Fruit fly (Drosophila melanogaster) whole organism, embryonic: ENCODE data around the gene CG8097.
A peak's percentile ranks its signal among the peaks of the same experiment; 100 is the strongest.

Experiments
- Atf6 ChIP-seq: fragments of 200-800 bp; sonication (Bioruptor generic); IDR thresholded peaks from 2 replicates; pipeline ENCODE4 v1.3.6; 2022; ENCODE audit warnings: missing biosample characterization, missing genetic modification characterization
- Awh ChIP-seq: fragments of 200-800 bp; sonication (Bioruptor generic); IDR thresholded peaks from 2 replicates; pipeline ENCODE4, ENCODE4 v1.3.6; 2022; ENCODE audit warnings: missing biosample characterization, missing genetic modification characterization
- Bgb ChIP-seq: fragments of 200-800 bp; sonication (Bioruptor generic); IDR thresholded peaks from 2 replicates; pipeline ENCODE4 v1.3.6; 2022; ENCODE audit warnings: missing biosample characterization, missing genetic modification characterization; ENCODE audit not compliant: partially characterized antibody
- CG1024 ChIP-seq: fragments of 200-800 bp; sonication (Bioruptor generic); IDR thresholded peaks from 2 replicates; pipeline ENCODE4 v1.3.6; 2022; ENCODE audit warnings: missing biosample characterization, missing genetic modification characterization
- CG10431 ChIP-seq: fragments of 200-800 bp; sonication (Bioruptor generic); optimal IDR thresholded peaks from 3 replicates; lab custom pipeline; 2018; ENCODE audit warnings: missing biosample characterization, mild to moderate bottlenecking, missing genetic modification characterization
- CG10543 ChIP-seq: fragments of 200-800 bp; sonication (Bioruptor generic); optimal IDR thresholded peaks from 3 replicates; lab custom pipeline; 2017; ENCODE audit warnings: missing biosample characterization, mild to moderate bottlenecking, missing genetic modification characterization, moderate library complexity
- CG12155 ChIP-seq: fragments of 200-800 bp; sonication (Bioruptor generic); optimal IDR thresholded peaks from 3 replicates; lab custom pipeline; 2016; ENCODE audit warnings: missing biosample characterization, missing genetic modification characterization
- CG12219 ChIP-seq: fragments of 200-800 bp; sonication (Bioruptor generic); optimal IDR thresholded peaks from 3 replicates; lab custom pipeline; 2018; ENCODE audit warnings: missing biosample characterization, mild to moderate bottlenecking, missing genetic modification characterization
- CG14050 ChIP-seq: fragments of 200-800 bp; sonication (Bioruptor generic); IDR thresholded peaks from 3 replicates; pipeline ENCODE4 v1.3.6; 2022; ENCODE audit warnings: missing biosample characterization, missing genetic modification characterization
- CG17568 ChIP-seq: fragments of 200-800 bp; sonication (Bioruptor generic); optimal IDR thresholded peaks from 2 replicates; lab custom pipeline; 2018; ENCODE audit warnings: missing biosample characterization, mild to moderate bottlenecking, missing genetic modification characterization, moderate library complexity
- CG3163 ChIP-seq: fragments of 200-800 bp; sonication (Bioruptor generic); optimal IDR thresholded peaks from 3 replicates; lab custom pipeline; 2016; ENCODE audit warnings: missing biosample characterization, missing genetic modification characterization
- CG4820 ChIP-seq: fragments of 200-800 bp; sonication (Bioruptor generic); optimal IDR thresholded peaks from 3 replicates; lab custom pipeline; 2016; ENCODE audit warnings: missing biosample characterization, missing genetic modification characterization
- CG5953 ChIP-seq: fragments of 200-800 bp; sonication (Bioruptor generic); IDR thresholded peaks from 2 replicates; pipeline ENCODE4 v1.3.6; 2022; ENCODE audit warnings: missing biosample characterization, missing genetic modification characterization
- CG6689 ChIP-seq: fragments of 200-800 bp; sonication (Bioruptor generic); IDR thresholded peaks from 2 replicates; pipeline ENCODE4 v1.3.6; 2022; ENCODE audit warnings: missing biosample characterization, missing genetic modification characterization
- CG9727 ChIP-seq: fragments of 200-800 bp; sonication (Bioruptor generic); optimal IDR thresholded peaks from 3 replicates; lab custom pipeline; 2017; ENCODE audit warnings: missing biosample characterization, mild to moderate bottlenecking, missing genetic modification characterization
- CoRest ChIP-seq: fragments of 200-800 bp; sonication (Bioruptor generic); optimal IDR thresholded peaks from 3 replicates; lab custom pipeline; 2018; ENCODE audit warnings: missing biosample characterization, mild to moderate bottlenecking, missing genetic modification characterization, moderate library complexity
- Doc2 ChIP-seq: fragments of 200-800 bp; sonication (Bioruptor generic); IDR thresholded peaks from 2 replicates; pipeline ENCODE4 v1.3.6; 2022; ENCODE audit warnings: missing biosample characterization, missing genetic modification characterization
- Dref ChIP-seq: fragments of 200-800 bp; sonication (Bioruptor generic); IDR thresholded peaks from 2 replicates; pipeline ENCODE4 v1.3.6; 2022; ENCODE audit warnings: missing biosample characterization, missing genetic modification characterization
- Hey ChIP-seq: fragments of 200-800 bp; sonication (Bioruptor generic); optimal IDR thresholded peaks from 3 replicates; lab custom pipeline; 2018; ENCODE audit warnings: missing biosample characterization, mild to moderate bottlenecking, missing genetic modification characterization
- Hmr ChIP-seq: fragments of 200-800 bp; sonication (Bioruptor generic); optimal IDR thresholded peaks from 3 replicates; lab custom pipeline; 2017; ENCODE audit warnings: mild to moderate bottlenecking, missing biosample characterization, missing genetic modification reagents, missing genetic modification characterization
- Nf-YA ChIP-seq: fragments of 200-800 bp; sonication (Bioruptor generic); IDR thresholded peaks from 2 replicates; pipeline ENCODE4 v1.3.6; 2022; ENCODE audit warnings: missing biosample characterization, missing genetic modification characterization
- Nf-YC ChIP-seq: fragments of 200-800 bp; optimal IDR thresholded peaks from 3 replicates; lab custom pipeline; 2019; ENCODE audit warnings: missing biosample characterization, mild to moderate bottlenecking, missing genetic modification characterization, moderate library complexity
- Scr ChIP-seq: fragments of 200-800 bp; sonication (Bioruptor generic); IDR thresholded peaks from 2 replicates; pipeline ENCODE4 v1.3.6; 2022; ENCODE audit warnings: missing biosample characterization, missing genetic modification characterization; ENCODE audit not compliant: partially characterized antibody
- Ssrp ChIP-seq: fragments of 200-800 bp; sonication (Bioruptor generic); optimal IDR thresholded peaks from 2 replicates; lab custom pipeline; 2018; ENCODE audit warnings: missing biosample characterization, mild to moderate bottlenecking, missing genetic modification characterization, moderate library complexity
- TFAM ChIP-seq: fragments of 200-800 bp; sonication (Bioruptor generic); optimal IDR thresholded peaks from 2 replicates; lab custom pipeline; 2017; ENCODE audit warnings: missing biosample characterization, missing genetic modification characterization, inconsistent platforms
- br ChIP-seq: fragments of >200 bp; optimal IDR thresholded peaks from 2 replicates; lab custom pipeline; 2017
- caup ChIP-seq: fragments of 200-800 bp; sonication (Bioruptor generic); optimal IDR thresholded peaks from 3 replicates; lab custom pipeline; 2017; ENCODE audit warnings: missing biosample characterization, mild to moderate bottlenecking, missing genetic modification characterization, moderate library complexity; ENCODE audit not compliant: severe bottlenecking
- chm ChIP-seq: fragments of 200-800 bp; sonication (Bioruptor generic); IDR thresholded peaks from 2 replicates; pipeline ENCODE4 v1.3.6; 2022; ENCODE audit warnings: missing biosample characterization, missing genetic modification characterization
- chn ChIP-seq: fragments of 200-800 bp; sonication (Bioruptor generic); optimal IDR thresholded peaks from 2 replicates; lab custom pipeline; 2016; ENCODE audit warnings: missing biosample characterization, missing genetic modification characterization
- ci ChIP-seq: fragments of 200-800 bp; sonication (Bioruptor generic); IDR thresholded peaks from 3 replicates; pipeline ENCODE4 v1.3.6; 2022; ENCODE audit warnings: missing biosample characterization, missing genetic modification characterization
- esg ChIP-seq: fragments of 200-800 bp; sonication (Bioruptor generic); conservative IDR thresholded peaks from 2 replicates; pipeline ENCODE4 v1.3.6; 2022; ENCODE audit warnings: missing biosample characterization, missing genetic modification characterization
- fd3F ChIP-seq: fragments of 200-800 bp; sonication (Bioruptor generic); optimal IDR thresholded peaks from 2 replicates; lab custom pipeline; 2018; ENCODE audit warnings: missing biosample characterization, mild to moderate bottlenecking, missing genetic modification characterization, moderate library complexity
- gcm ChIP-seq: fragments of 200-800 bp; sonication (Bioruptor generic); optimal IDR thresholded peaks from 2 replicates; lab custom pipeline; 2019; ENCODE audit warnings: missing biosample characterization, mild to moderate bottlenecking, missing genetic modification characterization, moderate library complexity
- hbn ChIP-seq: fragments of 200-800 bp; sonication (Bioruptor generic); IDR thresholded peaks from 2 replicates; pipeline ENCODE4 v1.3.6; 2022; ENCODE audit warnings: missing biosample characterization, missing genetic modification characterization; ENCODE audit not compliant: partially characterized antibody
- jumu ChIP-seq: fragments of 200-800 bp; sonication (Bioruptor generic); optimal IDR thresholded peaks from 3 replicates; lab custom pipeline; 2016; ENCODE audit warnings: missing biosample characterization, missing genetic modification characterization
- ken ChIP-seq: fragments of 200-800 bp; sonication (Bioruptor generic); IDR thresholded peaks from 3 replicates; pipeline ENCODE4 v1.3.6; 2022; ENCODE audit warnings: missing biosample characterization, missing genetic modification characterization
- mirr ChIP-seq: fragments of 200-800 bp; sonication (Bioruptor generic); optimal IDR thresholded peaks from 3 replicates; lab custom pipeline; 2018; ENCODE audit warnings: missing biosample characterization, mild to moderate bottlenecking, missing genetic modification characterization
- tna ChIP-seq: fragments of 200-800 bp; sonication (Bioruptor generic); IDR thresholded peaks from 2 replicates; pipeline ENCODE4 v1.3.6; 2022; ENCODE audit warnings: missing biosample characterization, missing genetic modification characterization; ENCODE audit not compliant: partially characterized antibody
- trem ChIP-seq: fragments of 200-800 bp; optimal IDR thresholded peaks from 3 replicates; lab custom pipeline; 2019; ENCODE audit warnings: missing biosample characterization, mild to moderate bottlenecking, missing genetic modification characterization, moderate library complexity
- vnd ChIP-seq: fragments of 200-800 bp; sonication (Bioruptor generic); IDR thresholded peaks from 3 replicates; pipeline ENCODE4 v1.3.6; 2022; ENCODE audit warnings: missing biosample characterization, missing genetic modification characterization; ENCODE audit not compliant: partially characterized antibody
- wek ChIP-seq: fragments of 200-800 bp; sonication (Bioruptor generic); optimal IDR thresholded peaks from 3 replicates; lab custom pipeline; 2018; ENCODE audit warnings: missing biosample characterization, mild to moderate bottlenecking, missing genetic modification characterization, moderate library complexity

Gene CG8097

dm6 chrX:15549055-15549454, 33.9 kb upstream of the CG8097 start (continued):
- peak; percentile 76 for TF ChIP-seq caup (GFP tag; lab: Kevin White, UChicago)
- peak; percentile 74 for TF ChIP-seq fd3F (GFP tag; lab: Kevin White, UChicago)
- TF ChIP-seq CG10543 (GFP tag; lab: Kevin White, UChicago), result peak; percentile 48
- no peak for TF ChIP-seq Bgb
- TF ChIP-seq CG17568 (GFP tag; lab: Kevin White, UChicago), result peak; percentile 64
- TF ChIP-seq wek (GFP tag; lab: Kevin White, UChicago), result peak; percentile 20
- peak; percentile 61 for TF ChIP-seq CG12219
- TF ChIP-seq CG10431 (GFP tag; lab: Kevin White, UChicago), result no peak
- TF ChIP-seq esg (GFP tag; lab: Robert Waterston, UW), result peak; percentile 78
- TF ChIP-seq Awh (GFP tag; lab: Robert Waterston, UW), result 0 out of 2 replicates have a peak, but pooled peaks have one; percentile 11
- no peak for TF ChIP-seq Scr
- TF ChIP-seq CG9727 (GFP tag; lab: Kevin White, UChicago), result peak; percentile 74
- peak; percentile 78 for TF ChIP-seq Ssrp (tag; lab: Kevin White, UChicago)
- no peak for TF ChIP-seq Hey (tag; lab: Kevin White, UChicago)
- TF ChIP-seq chm (GFP tag; lab: Robert Waterston, UW), result no peak
- TF ChIP-seq jumu (GFP tag; lab: Kevin White, UChicago), result peak; percentile 38
- no peak for TF ChIP-seq TFAM
- peak; percentile 72 for TF ChIP-seq CG4820
- peak; percentile 87 for TF ChIP-seq CoRest (tag; lab: Kevin White, UChicago)
- TF ChIP-seq chn (GFP tag; lab: Kevin White, UChicago), result peak; percentile 30
- TF ChIP-seq CG12155 (GFP tag; lab: Kevin White, UChicago), result peak; percentile 64
- peak; percentile 51 for TF ChIP-seq Doc2 (GFP tag; lab: Robert Waterston, UW)
- peak; percentile 50; the same call in 2 of the 3 replicates for TF ChIP-seq CG14050 (GFP tag; lab: Robert Waterston, UW)
- peak; percentile 80 for TF ChIP-seq Atf6 (GFP tag; lab: Robert Waterston, UW)
- peak; percentile 50 for TF ChIP-seq gcm (GFP tag; lab: Kevin White, UChicago)
- TF ChIP-seq CG1024 (GFP tag; lab: Robert Waterston, UW), result peak; percentile 50; the same call in 1 of the 2 replicates
- TF ChIP-seq vnd (GFP tag; lab: Robert Waterston, UW), result no peak
- peak; percentile 79 for TF ChIP-seq Hmr (GFP tag; lab: Kevin White, UChicago)
- peak; percentile 75 for TF ChIP-seq CG6689 (GFP tag; lab: Robert Waterston, UW)
- TF ChIP-seq CG5953, result peak; percentile 56; the same call in 1 of the 2 replicates
- TF ChIP-seq CG3163 (GFP tag; lab: Kevin White, UChicago), result peak; percentile 38
- TF ChIP-seq Nf-YC, result peak; percentile 68
- TF ChIP-seq mirr (GFP tag; lab: Kevin White, UChicago), result no peak
- 0 out of 3 replicates have a peak, but pooled peaks have one; percentile 47 for TF ChIP-seq ken
- TF ChIP-seq hbn, result no peak
- peak; percentile 34 for TF ChIP-seq trem (tag; lab: Kevin White, UChicago)
- peak; percentile 64; the same call in 1 of the 3 replicates for TF ChIP-seq ci (GFP tag; lab: Robert Waterston, UW)
- no peak for TF ChIP-seq Dref
- peak; percentile 32; the same call in 1 of the 2 replicates for TF ChIP-seq Nf-YA (GFP tag; lab: Robert Waterston, UW)
- no peak for TF ChIP-seq br (lab: Kevin White, UChicago)
- TF ChIP-seq tna (GFP tag; lab: Robert Waterston, UW), result no peak
